Fruit fly (Drosophila melanogaster) whole organism, larva: Measurements from ENCODE around the gene Cox10.

Experiments used
- noc ChIP-seq: fragments of 200-800 bp; sonication (Bioruptor generic); optimal IDR thresholded peaks from 3 replicates; lab custom pipeline; 2019; ENCODE audit warnings: missing biosample characterization, mild to moderate bottlenecking, missing genetic modification characterization, moderate library complexity

Gene Cox10

dm6 chr2L:10314327-10315210 is 16.7 kb upstream of the Cox10 start, which contains the start of the genes Usp14 and CG4972:
TSS of gene Usp14 (minus strand) at chr2L:10314396.
TSS of gene CG4972 (plus strand) at chr2L:10314792.
- TF ChIP-seq noc = no peak

dm6 chr2L:10315888-10316287 is 15.4 kb upstream of the Cox10 start:
- TF ChIP-seq noc = no peak

- TF ChIP-seq noc = peak; percentile 23
These were observed 11.0 kb upstream of the Cox10 start for dm6 chr2L:10320174-10320775.

- no peak for TF ChIP-seq noc
These were observed 10.2 kb upstream of the Cox10 start for dm6 chr2L:10321036-10321583.

- peak; percentile 35 for TF ChIP-seq noc
These were observed 9.7 kb upstream of the Cox10 start for dm6 chr2L:10321612-10322011.

- TF ChIP-seq noc = no peak
These were observed 9.1 kb upstream of the Cox10 start, which contains the start of gene CG4995 for dm6 chr2L:10322176-10322575. TSS of gene CG4995 (plus strand) at chr2L:10322476.

- TF ChIP-seq noc = peak; percentile 62
These were observed 8.3 kb upstream of the Cox10 start, which contains the start of gene CG5381 for dm6 chr2L:10322773-10323487. TSS of gene CG5381 (minus strand) at chr2L:10323102.

dm6 chr2L:10327790-10328189 is 3.5 kb upstream of the Cox10 start, which contains the start of gene RnrL:
TSS of gene RnrL (minus strand) at chr2L:10327943.
- TF ChIP-seq noc = no peak

dm6 chr2L:10333091-10333991 is 2.1 kb downstream of the Cox10 start, which contains the start of gene GATAd:
TSS of gene GATAd (plus strand) at chr2L:10333734.
- TF ChIP-seq noc = no peak

dm6 chr2L:10334213-10334612 is 2.9 kb downstream of the Cox10 start:
- no peak for TF ChIP-seq noc

- TF ChIP-seq noc = peak; percentile 89
These were observed 3.6 kb downstream of the Cox10 start for dm6 chr2L:10334854-10335277.

dm6 chr2L:10339212-10339721 is 8.0 kb downstream of the Cox10 start, which contains the start of gene SamDC:
TSS of gene SamDC (plus strand) at chr2L:10339457.
- no peak for TF ChIP-seq noc

- no peak for TF ChIP-seq noc
These were observed 8.6 kb downstream of the Cox10 start for dm6 chr2L:10339841-10340240.

dm6 chr2L:10341405-10341804 is 10.1 kb downstream of the Cox10 start, which contains the start of gene CG31715:
TSS of gene CG31715 (plus strand) at chr2L:10341616.
- peak; percentile 14 for TF ChIP-seq noc

dm6 chr2L:10342471-10342870 is 11.2 kb downstream of the Cox10 start, which contains the start of gene Sps2:
TSS of gene Sps2 (plus strand) at chr2L:10342594.
- TF ChIP-seq noc = no peak
